Fruit fly (Drosophila melanogaster) whole organism: ENCODE results near the gene Ack.

ENCODE experiments used
- CG8478 ChIP-seq: fragments of >200 bp; optimal IDR thresholded peaks from 2 replicates; lab custom pipeline; 2018; ENCODE audit warnings: inconsistent platforms
- Dll ChIP-seq: fragments of >200 bp; optimal IDR thresholded peaks from 2 replicates; lab custom pipeline; 2017
- EcR ChIP-seq, 2 experiments: fragments of >200 bp; optimal IDR thresholded peaks; 2 replicates each; lab custom pipeline; 2017; ENCODE audit warnings: missing biosample characterization in 2 of 2, missing genetic modification characterization in 2 of 2, missing genetic modification reagents in 2 of 2
- pan ChIP-seq: fragments of >200 bp; optimal IDR thresholded peaks from 2 replicates; lab custom pipeline; 2017
- psq ChIP-seq: fragments of >200 bp; optimal IDR thresholded peaks from 2 replicates; lab custom pipeline; 2017
- usp ChIP-seq: fragments of >200 bp; optimal IDR thresholded peaks from 2 replicates; lab custom pipeline; 2017; ENCODE audit warnings: missing biosample characterization, missing genetic modification characterization, mixed read lengths

Gene Ack

DNA sequence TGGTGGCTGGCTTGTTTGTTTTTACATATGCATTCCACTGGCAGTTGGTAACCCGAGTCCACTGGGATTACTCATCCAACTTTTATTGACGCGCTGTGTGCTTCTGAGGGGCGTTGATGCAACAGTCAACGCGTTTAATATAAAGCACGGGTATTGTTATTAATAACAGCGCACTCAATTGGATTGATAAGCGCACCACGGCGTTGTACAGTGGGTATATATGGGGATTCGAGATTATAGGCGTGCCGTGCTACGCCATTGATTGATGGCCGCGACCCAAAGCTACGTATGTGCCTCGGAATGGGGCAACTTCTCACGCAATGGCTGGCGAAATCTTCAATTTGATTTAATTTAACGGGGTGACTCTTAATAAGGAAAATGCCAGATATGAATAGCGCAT, 866 bp upstream of the Ack start:
- TF ChIP-seq pan (lab: Kevin White, UChicago) (no peak), usp (GFP tag; lab: Kevin White, UChicago) (no peak), CG8478 (no peak), EcR (GFP tag; optimal IDR thresholded peaks at IDR 0.05; lab: Kevin White, UChicago) (no peak)

DNA sequence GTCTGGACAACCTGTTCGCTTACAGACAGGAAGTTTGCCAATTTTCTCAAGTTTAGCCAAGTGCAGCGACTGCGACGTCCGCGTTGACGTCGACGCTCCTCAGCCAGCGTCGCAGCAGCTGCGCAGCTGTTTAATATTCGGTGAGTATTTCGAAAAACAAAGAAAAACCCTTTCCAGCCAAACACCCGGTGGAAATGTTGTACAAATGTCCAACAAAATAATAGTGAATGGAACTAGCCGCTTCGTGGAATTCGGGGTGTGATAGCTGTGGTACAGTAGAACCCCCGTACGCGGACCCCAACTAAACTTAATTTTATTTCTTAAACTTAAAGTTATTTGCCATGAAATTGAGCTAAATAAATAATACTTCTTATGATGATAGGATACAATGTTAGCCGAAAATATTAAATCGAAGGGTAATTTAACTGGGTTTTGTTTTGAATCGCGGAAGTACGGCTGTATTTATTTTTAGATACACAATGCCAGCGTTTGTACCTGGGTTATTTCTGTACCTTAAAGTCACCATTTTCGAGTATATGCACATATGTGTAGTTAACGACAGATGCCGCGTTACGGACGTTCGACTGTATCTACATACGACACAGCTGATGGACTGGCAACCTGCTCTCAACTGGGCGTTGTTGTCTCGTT, 983 bp downstream of the Ack start:
- TF ChIP-seq psq (lab: Kevin White, UChicago) (no peak), CG8478 (no peak), usp (GFP tag; lab: Kevin White, UChicago) (no peak), pan (lab: Kevin White, UChicago) (no peak), EcR (GFP tag; optimal IDR thresholded peaks at IDR 0.05; lab: Kevin White, UChicago) (no peak)

DNA sequence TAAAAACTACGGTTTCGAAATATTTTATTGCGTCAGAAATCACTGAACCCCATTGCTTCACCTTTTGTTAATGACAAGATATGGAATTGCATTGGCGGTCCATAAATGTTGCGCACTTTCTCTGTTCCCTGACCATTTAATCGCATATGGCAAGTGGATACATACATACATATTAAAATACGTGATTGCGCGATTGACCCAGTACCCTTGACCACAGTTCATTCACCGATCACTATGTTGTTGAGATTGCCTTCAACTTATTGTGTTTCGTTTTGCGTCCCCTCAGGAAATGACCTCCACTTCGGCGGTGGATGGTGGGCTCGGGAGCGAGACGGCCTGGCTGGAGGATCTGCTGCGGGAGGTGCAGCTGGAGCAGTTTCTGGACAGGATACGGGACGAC, 2.2 kb downstream of the Ack start:
- TF ChIP-seq usp (GFP tag; lab: Kevin White, UChicago) (no peak), psq (lab: Kevin White, UChicago) (no peak), CG8478 (no peak), EcR (GFP tag; optimal IDR thresholded peaks at IDR 0.05; lab: Kevin White, UChicago) (no peak), pan (lab: Kevin White, UChicago) (no peak), Dll (no peak)

DNA sequence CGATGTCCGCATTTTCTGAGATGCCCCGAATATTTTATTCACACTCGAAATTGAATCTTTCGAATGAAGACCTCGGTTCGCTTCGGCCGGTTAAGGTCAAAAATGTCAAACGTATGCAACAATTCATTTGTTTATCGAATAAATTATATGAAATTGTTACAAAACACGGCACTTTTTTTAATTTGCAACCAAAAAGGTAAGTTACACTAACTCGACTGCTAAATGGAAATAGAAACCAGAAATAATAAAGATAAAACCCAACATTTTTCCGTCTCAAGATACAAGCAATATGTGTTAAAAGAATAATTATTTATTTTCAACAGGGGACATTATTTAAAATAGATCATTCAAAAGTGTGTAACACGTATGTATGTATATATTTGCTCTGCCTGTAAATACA, 6.0 kb downstream of the Ack start:
- TF ChIP-seq EcR (GFP tag; optimal IDR thresholded peaks at IDR 0.05; lab: Kevin White, UChicago) (no peak), Dll (no peak), psq (lab: Kevin White, UChicago) (no peak), usp (GFP tag; lab: Kevin White, UChicago) (no peak), CG8478 (no peak), pan (lab: Kevin White, UChicago) (no peak)

DNA sequence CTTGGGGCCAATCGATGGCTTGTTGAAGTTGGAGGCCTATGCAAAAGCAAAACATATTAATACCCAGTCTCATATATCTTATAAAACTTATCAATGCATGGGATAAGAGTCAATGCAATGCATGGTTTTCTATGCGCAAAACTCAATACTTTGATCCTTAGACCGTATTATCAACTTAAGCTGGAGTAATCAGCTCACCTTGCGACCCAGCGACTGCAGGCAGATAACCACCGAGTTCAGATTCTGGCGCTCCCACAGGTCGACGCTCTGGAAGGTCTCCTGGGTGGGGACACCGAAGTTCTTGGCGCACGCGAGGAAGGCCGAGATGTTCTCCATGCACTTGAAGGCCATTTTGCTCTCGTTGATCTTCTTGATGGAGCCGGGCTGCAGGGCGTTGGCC, 7.1 kb downstream of the Ack start:
- TF ChIP-seq Dll, result no peak
- no peak for TF ChIP-seq psq (lab: Kevin White, UChicago)
- no peak for TF ChIP-seq pan (lab: Kevin White, UChicago)
- no peak for TF ChIP-seq CG8478
- no peak for TF ChIP-seq EcR (GFP tag; optimal IDR thresholded peaks at IDR 0.05; lab: Kevin White, UChicago)
- TF ChIP-seq usp (GFP tag; lab: Kevin White, UChicago), result no peak

DNA sequence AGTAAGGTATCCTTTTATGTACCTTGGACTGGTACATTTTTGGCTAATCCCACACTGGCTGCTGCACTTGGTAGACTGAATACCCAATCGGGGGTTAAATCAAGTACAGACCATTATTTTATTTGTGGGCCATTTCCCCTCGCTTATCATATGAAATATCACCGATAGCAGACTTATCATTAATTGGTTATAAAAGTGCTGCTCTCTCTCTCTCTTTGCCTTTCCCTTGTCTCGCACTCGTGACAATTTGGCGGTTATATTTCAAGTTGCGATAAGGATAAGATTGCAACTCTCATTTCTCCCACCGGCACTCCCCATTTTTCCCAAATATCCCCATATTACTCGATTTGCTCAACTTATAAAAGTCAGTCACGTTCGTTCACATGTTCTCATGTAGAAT, 7.7 kb downstream of the Ack start:
- TF ChIP-seq Dll (no peak), usp (GFP tag; lab: Kevin White, UChicago) (no peak), pan (lab: Kevin White, UChicago) (no peak), EcR (GFP tag; optimal IDR thresholded peaks at IDR 0.05; lab: Kevin White, UChicago) (no peak), CG8478 (no peak), psq (lab: Kevin White, UChicago) (no peak)

DNA sequence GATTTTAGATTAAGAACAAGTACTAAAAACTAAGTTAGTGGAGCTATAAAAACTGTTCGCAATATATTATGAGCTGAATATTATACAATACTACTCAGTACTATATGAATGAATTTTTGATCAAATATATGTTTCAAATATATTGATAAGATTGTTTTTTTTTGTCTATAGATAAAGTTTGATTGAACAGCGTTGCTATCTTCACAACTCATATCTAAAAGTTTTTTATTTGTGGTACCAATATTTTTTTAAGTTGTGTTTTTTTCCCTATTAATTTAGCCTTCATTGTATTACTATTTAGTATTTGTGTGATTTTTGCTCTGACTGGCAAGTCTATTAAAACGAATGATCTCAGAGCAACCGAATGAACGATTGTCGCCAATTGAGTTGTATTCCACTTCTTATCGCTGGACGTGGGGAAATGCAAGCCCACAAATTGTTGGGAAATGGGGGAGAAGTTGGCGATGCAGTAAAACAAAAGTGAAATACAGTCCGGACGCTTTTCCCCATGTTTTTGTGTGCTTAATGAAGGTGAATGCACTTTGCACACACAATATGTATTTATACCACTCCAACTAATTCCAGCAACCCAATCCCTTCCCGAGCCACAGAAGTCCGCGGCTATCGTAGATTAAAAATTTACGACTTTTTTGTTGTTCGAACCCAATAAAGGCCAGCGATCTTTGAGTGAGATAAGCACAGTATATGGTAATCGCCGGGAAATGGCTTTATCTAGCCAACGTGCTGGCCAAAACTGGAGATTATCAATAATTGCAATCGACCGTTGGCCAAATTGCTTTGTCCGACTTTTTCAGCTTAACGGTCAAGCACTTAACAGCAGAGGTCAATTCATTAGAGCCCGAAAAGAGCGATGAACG, 8.7 kb downstream of the Ack start:
- no peak for TF ChIP-seq CG8478
- no peak for TF ChIP-seq pan (lab: Kevin White, UChicago)
- no peak for TF ChIP-seq EcR (GFP tag; optimal IDR thresholded peaks at IDR 0.05; lab: Kevin White, UChicago)
- TF ChIP-seq psq (lab: Kevin White, UChicago), result no peak
- TF ChIP-seq usp (GFP tag; lab: Kevin White, UChicago), result no peak
- no peak for TF ChIP-seq Dll

DNA sequence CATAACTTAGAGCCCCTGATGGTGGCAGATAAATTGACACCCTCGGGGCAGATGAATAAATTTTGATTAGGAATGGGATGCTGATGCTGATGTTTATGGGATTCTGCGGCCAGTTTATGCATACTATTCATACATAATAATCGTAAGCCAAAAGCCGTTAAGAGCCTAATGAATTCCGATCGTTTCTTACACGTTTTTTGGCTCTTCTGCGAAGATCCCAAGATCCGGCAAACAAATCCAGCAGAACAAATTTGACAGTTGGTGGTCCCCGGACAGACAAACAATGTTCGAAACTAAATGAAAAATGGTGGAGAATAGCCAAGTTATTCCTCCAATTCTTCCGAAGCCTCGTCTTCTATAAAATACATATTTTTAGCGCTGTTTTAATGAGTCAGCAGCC, 9.5 kb downstream of the Ack start:
- TF ChIP-seq Dll (no peak), pan (lab: Kevin White, UChicago) (no peak), psq (lab: Kevin White, UChicago) (no peak), usp (GFP tag; lab: Kevin White, UChicago) (no peak), CG8478 (no peak), EcR (GFP tag; optimal IDR thresholded peaks at IDR 0.05; lab: Kevin White, UChicago) (no peak)

DNA sequence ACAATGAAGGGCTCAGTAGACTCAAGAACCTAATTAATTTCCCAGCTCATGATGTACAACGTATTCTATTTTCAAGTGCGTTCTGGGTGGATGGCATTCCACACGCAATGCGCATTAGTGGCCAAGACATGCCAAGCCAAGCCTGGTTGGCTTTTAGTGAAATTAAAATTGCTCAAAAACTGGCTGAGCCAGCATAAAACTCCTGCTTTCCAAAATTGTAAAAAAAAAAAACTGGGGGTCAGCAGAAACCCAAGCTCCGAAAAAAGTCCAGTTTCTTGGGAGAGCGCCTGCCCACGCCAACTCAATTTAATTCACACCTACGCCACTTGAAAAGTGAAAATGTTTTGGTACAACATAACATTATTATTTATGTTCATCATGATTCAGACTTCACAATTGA, 10.4 kb downstream of the Ack start:
- TF ChIP-seq Dll (no peak), EcR (GFP tag; optimal IDR thresholded peaks at IDR 0.05; lab: Kevin White, UChicago) (no peak), psq (lab: Kevin White, UChicago) (no peak), CG8478 (no peak), pan (lab: Kevin White, UChicago) (no peak)

DNA sequence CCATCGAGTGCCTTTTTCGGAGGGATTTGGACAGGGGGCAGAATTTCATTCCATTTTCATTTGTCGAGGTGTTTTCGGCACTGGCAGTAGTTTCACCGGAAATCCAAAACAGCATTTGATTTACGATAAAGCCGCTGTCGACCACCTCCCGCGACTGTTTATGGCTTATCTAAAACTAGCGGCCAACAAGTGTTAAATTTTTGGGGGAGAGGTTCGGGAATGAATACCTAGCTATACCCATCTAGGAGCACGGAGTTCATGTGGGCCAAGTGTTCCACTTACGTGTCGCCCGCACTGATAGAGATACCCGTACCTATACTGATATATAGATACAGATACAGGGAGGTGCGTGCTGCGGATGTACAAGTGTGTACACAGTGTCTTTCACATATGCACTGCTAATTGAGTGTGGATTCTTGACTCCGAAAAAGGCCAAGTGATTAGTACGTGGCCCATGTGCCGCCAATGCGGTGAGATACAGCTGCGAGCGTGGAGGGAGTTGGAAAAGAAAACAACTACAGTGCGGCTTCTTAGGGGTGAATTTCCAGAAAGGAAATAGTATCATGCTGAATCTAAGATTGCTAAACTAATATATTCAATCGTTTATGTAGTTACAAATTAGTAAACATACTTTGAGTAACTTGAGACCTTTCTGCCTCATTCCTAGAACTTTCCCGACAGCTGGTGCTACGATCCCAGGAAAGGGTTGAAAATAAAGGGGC, 11.8 kb downstream of the Ack start:
- no peak for TF ChIP-seq CG8478
- no peak for TF ChIP-seq pan (lab: Kevin White, UChicago)
- no peak for TF ChIP-seq usp (GFP tag; lab: Kevin White, UChicago)
- no peak for TF ChIP-seq psq (lab: Kevin White, UChicago)
- TF ChIP-seq Dll, result no peak
- TF ChIP-seq EcR (GFP tag; optimal IDR thresholded peaks at IDR 0.05; lab: Kevin White, UChicago), result no peak

DNA sequence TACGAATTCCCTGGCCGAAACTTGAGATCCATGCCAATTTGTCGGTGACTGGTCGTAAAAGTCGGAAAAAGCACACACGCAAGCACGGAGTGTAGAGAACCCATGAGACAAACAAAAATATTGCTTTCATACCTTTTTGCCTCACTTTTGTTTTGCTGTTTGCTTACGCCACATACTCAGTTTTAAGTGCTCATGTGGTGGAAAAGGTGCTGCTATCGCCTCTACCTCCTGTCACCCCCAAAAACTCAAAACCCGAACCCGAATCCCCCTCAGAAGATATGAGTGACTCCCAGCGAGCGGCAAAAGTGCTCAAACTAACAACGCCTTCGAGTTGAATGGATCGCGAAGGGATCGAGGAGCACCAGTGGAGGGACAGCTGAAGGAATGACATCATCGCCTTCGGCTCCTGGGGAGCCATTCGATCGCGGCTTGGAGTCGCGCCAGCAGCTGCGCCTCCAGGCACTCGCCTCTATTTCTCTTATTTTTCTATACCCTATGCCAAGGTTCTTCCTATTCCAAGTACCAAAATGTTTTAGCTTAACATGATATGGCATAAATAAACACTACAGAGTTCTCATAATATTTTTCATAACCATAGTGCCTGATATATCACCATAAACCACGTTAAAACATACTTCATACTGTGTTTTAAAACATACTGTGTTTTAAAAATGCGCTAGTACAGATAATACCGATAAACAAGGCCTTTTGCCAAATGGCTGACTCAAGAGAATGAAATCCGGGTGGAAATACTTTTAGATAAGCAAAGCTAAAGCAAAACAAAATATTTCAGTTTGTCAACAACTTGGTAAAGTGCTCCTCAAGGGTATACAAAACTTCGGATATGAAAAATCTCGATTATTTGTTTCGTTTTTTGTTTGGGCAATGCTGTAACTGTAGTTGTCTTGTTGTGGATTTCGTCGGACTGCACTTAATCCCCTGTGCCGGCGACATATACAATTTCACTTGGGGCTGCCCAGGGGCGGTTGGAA, 12.7 kb downstream of the Ack start:
- TF ChIP-seq Dll, result no peak
- no peak for TF ChIP-seq CG8478
- TF ChIP-seq usp (GFP tag; lab: Kevin White, UChicago), result no peak
- no peak for TF ChIP-seq psq (lab: Kevin White, UChicago)
- no peak for TF ChIP-seq EcR (GFP tag; optimal IDR thresholded peaks at IDR 0.05; lab: Kevin White, UChicago)
- no peak for TF ChIP-seq pan (lab: Kevin White, UChicago)
